Fruit fly (Drosophila melanogaster) whole organism, adult: Measurements from ENCODE around the gene CG6481.

ENCODE experiments used
- CG11617 ChIP-seq: fragments of 200-800 bp; sonication (Bioruptor generic); optimal IDR thresholded peaks from 2 replicates; lab custom pipeline; 2017; ENCODE audit warnings: mild to moderate bottlenecking, missing biosample characterization, missing genetic modification reagents, missing genetic modification characterization
- CG12768 ChIP-seq: fragments of 200-800 bp; sonication (Bioruptor generic); optimal IDR thresholded peaks from 2 replicates; lab custom pipeline; 2017; ENCODE audit warnings: missing biosample characterization, missing genetic modification characterization, mild to moderate bottlenecking, moderate library complexity, missing genetic modification reagents
- CG14711 ChIP-seq: fragments of 200-800 bp; sonication (Bioruptor generic); optimal IDR thresholded peaks from 2 replicates; lab custom pipeline; 2018; ENCODE audit warnings: missing biosample characterization, mild to moderate bottlenecking, missing genetic modification characterization, moderate library complexity
- CG1620 ChIP-seq: fragments of 200-800 bp; sonication (Bioruptor generic); optimal IDR thresholded peaks from 2 replicates; lab custom pipeline; 2016; ENCODE audit warnings: missing biosample characterization, missing genetic modification characterization
- CG33017 ChIP-seq: fragments of 200-800 bp; sonication (Bioruptor generic); optimal IDR thresholded peaks from 2 replicates; lab custom pipeline; 2018; ENCODE audit warnings: missing biosample characterization, mild to moderate bottlenecking, missing genetic modification characterization, moderate library complexity
- CG5204 ChIP-seq: fragments of 200-800 bp; sonication (Bioruptor generic); optimal IDR thresholded peaks from 2 replicates; lab custom pipeline; 2016; ENCODE audit warnings: missing biosample characterization, missing genetic modification characterization
- CG7045 ChIP-seq: fragments of 200-800 bp; sonication (Bioruptor generic); optimal IDR thresholded peaks from 2 replicates; lab custom pipeline; 2017; ENCODE audit warnings: missing biosample characterization, mild to moderate bottlenecking, missing genetic modification characterization
- CG7101 ChIP-seq: fragments of 200-800 bp; sonication (Bioruptor generic); optimal IDR thresholded peaks from 2 replicates; lab custom pipeline; 2018; ENCODE audit warnings: missing biosample characterization, mild to moderate bottlenecking, missing genetic modification characterization, moderate library complexity
- Clk ChIP-seq: fragments of 200-800 bp; sonication (Bioruptor generic); optimal IDR thresholded peaks from 2 replicates; lab custom pipeline; 2017; ENCODE audit warnings: missing biosample characterization, missing genetic modification characterization
- Crg-1 ChIP-seq: fragments of 200-800 bp; sonication (Bioruptor generic); optimal IDR thresholded peaks from 2 replicates; lab custom pipeline; 2016; ENCODE audit warnings: missing biosample characterization, missing genetic modification characterization
- Hr96 ChIP-seq: fragments of 200-800 bp; sonication (Bioruptor generic); optimal IDR thresholded peaks from 2 replicates; lab custom pipeline; 2016; ENCODE audit warnings: missing biosample characterization, missing genetic modification characterization
- Mnt ChIP-seq: fragments of 200-800 bp; sonication (Bioruptor generic); optimal IDR thresholded peaks from 2 replicates; lab custom pipeline; 2016; ENCODE audit warnings: missing biosample characterization, mild to moderate bottlenecking, missing genetic modification characterization
- bab1 ChIP-seq: fragments of 200-800 bp; sonication (Bioruptor generic); optimal IDR thresholded peaks from 3 replicates; lab custom pipeline; 2019; ENCODE audit warnings: missing biosample characterization, mild to moderate bottlenecking, missing genetic modification characterization, moderate library complexity
- cic ChIP-seq: fragments of 200-800 bp; sonication (Bioruptor generic); optimal IDR thresholded peaks from 2 replicates; lab custom pipeline; 2017; ENCODE audit warnings: missing biosample characterization, mild to moderate bottlenecking, missing genetic modification characterization, moderate library complexity
- cnc ChIP-seq, 2 experiments: fragments of >200 bp; optimal IDR thresholded peaks; 2 replicates each; lab custom pipeline; 2017
- kay ChIP-seq: fragments of 200-800 bp; sonication (Bioruptor generic); peaks from one replicate; lab custom pipeline; 2016; ENCODE audit warnings: missing biosample characterization, missing genetic modification characterization, borderline replicate concordance
- ovo ChIP-seq: fragments of 200-800 bp; sonication (Bioruptor generic); optimal IDR thresholded peaks from 2 replicates; lab custom pipeline; 2016; ENCODE audit warnings: missing biosample characterization, missing genetic modification characterization
- pad ChIP-seq: fragments of 200-800 bp; sonication (Bioruptor generic); optimal IDR thresholded peaks from 3 replicates; lab custom pipeline; 2017; ENCODE audit warnings: missing biosample characterization, missing genetic modification characterization, mild to moderate bottlenecking, moderate library complexity, missing genetic modification reagents
- tj ChIP-seq: fragments of 200-800 bp; sonication (Bioruptor generic); optimal IDR thresholded peaks from 3 replicates; lab custom pipeline; 2017; ENCODE audit warnings: missing biosample characterization, mild to moderate bottlenecking, missing genetic modification characterization, moderate library complexity
- toe ChIP-seq: fragments of 200-800 bp; sonication (Bioruptor generic); optimal IDR thresholded peaks from 2 replicates; lab custom pipeline; 2016; ENCODE audit warnings: missing biosample characterization, missing genetic modification characterization

The CG6481 gene

dm6 chrX:18514767-18515166, 7.5 kb downstream of the CG6481 start, which contains the start of gene CG6470:
Gene CG6470 (minus strand): TSS chrX:18514867.
- TF ChIP-seq CG12768, result no peak
- no peak for TF ChIP-seq kay (GFP tag; lab: Kevin White, UChicago)

- TF ChIP-seq Hr96 (GFP tag; lab: Kevin White, UChicago) (peak; percentile 34), Clk (GFP tag; lab: Kevin White, UChicago) (no peak), cic (GFP tag; lab: Kevin White, UChicago) (no peak), CG11617 (GFP tag; lab: Kevin White, UChicago) (no peak), ovo (GFP tag; lab: Kevin White, UChicago) (peak; percentile 98), bab1 (GFP tag; lab: Kevin White, UChicago) (peak; percentile 77), CG1620 (GFP tag; lab: Kevin White, UChicago) (no peak), pad (GFP tag; lab: Kevin White, UChicago) (peak; percentile 58), CG7101 (tag; lab: Kevin White, UChicago) (peak; percentile 31), Mnt (GFP tag; lab: Kevin White, UChicago) (peak; percentile 46), kay (GFP tag; lab: Kevin White, UChicago) (no peak), Crg-1 (GFP tag; lab: Kevin White, UChicago) (no peak), CG12768 (no peak), CG14711 (tag; lab: Kevin White, UChicago) (peak; percentile 34)
Measured at dm6 chrX:18512271-18512679, 10.0 kb downstream of the CG6481 start, which contains the start of gene Ggt-1. Gene Ggt-1 (minus strand): TSS chrX:18512521.

dm6 chrX:18510884-18511283, 11.4 kb downstream of the CG6481 start:
- no peak for TF ChIP-seq CG5204 (GFP tag; lab: Kevin White, UChicago)
- TF ChIP-seq CG7101 (tag; lab: Kevin White, UChicago), result peak; percentile 33
- TF ChIP-seq CG14711 (tag; lab: Kevin White, UChicago), result no peak
- TF ChIP-seq CG7045 (GFP tag; lab: Kevin White, UChicago), result peak; percentile 3
- TF ChIP-seq Clk (GFP tag; lab: Kevin White, UChicago), result no peak

dm6 chrX:18509430-18509829, 12.8 kb downstream of the CG6481 start:
- no peak for TF ChIP-seq toe (GFP tag; lab: Kevin White, UChicago)
- TF ChIP-seq Hr96 (GFP tag; lab: Kevin White, UChicago), result no peak
- no peak for TF ChIP-seq CG33017 (tag; lab: Kevin White, UChicago)
- TF ChIP-seq pad (GFP tag; lab: Kevin White, UChicago), result no peak
- no peak for TF ChIP-seq Mnt (GFP tag; lab: Kevin White, UChicago)
- no peak for TF ChIP-seq CG1620 (GFP tag; lab: Kevin White, UChicago)
- no peak for TF ChIP-seq Crg-1 (GFP tag; lab: Kevin White, UChicago)
- no peak for TF ChIP-seq CG11617 (GFP tag; lab: Kevin White, UChicago)
- TF ChIP-seq ovo (GFP tag; lab: Kevin White, UChicago), result no peak
- TF ChIP-seq kay (GFP tag; lab: Kevin White, UChicago), result no peak
- TF ChIP-seq CG14711 (tag; lab: Kevin White, UChicago), result no peak
- TF ChIP-seq Clk (GFP tag; lab: Kevin White, UChicago), result no peak
- TF ChIP-seq tj, result no peak
- TF ChIP-seq CG7101 (tag; lab: Kevin White, UChicago), result no peak
- no peak for TF ChIP-seq cic (GFP tag; lab: Kevin White, UChicago)
- no peak for TF ChIP-seq bab1 (GFP tag; lab: Kevin White, UChicago)
- TF ChIP-seq CG7045 (GFP tag; lab: Kevin White, UChicago), result no peak
- TF ChIP-seq cnc (optimal IDR thresholded peaks at IDR 0.05; lab: Kevin White, UChicago), result no peak
- TF ChIP-seq CG5204 (GFP tag; lab: Kevin White, UChicago), result no peak
- TF ChIP-seq CG12768, result no peak

dm6 chrX:18508565-18508964, 13.7 kb downstream of the CG6481 start:
- no peak for TF ChIP-seq ovo (GFP tag; lab: Kevin White, UChicago)
- no peak for TF ChIP-seq CG33017 (tag; lab: Kevin White, UChicago)
- no peak for TF ChIP-seq cic (GFP tag; lab: Kevin White, UChicago)
- no peak for TF ChIP-seq Hr96 (GFP tag; lab: Kevin White, UChicago)
- TF ChIP-seq toe (GFP tag; lab: Kevin White, UChicago), result no peak
- no peak for TF ChIP-seq Clk (GFP tag; lab: Kevin White, UChicago)
- TF ChIP-seq bab1 (GFP tag; lab: Kevin White, UChicago), result no peak
- no peak for TF ChIP-seq CG1620 (GFP tag; lab: Kevin White, UChicago)
- no peak for TF ChIP-seq CG11617 (GFP tag; lab: Kevin White, UChicago)
- no peak for TF ChIP-seq CG7045 (GFP tag; lab: Kevin White, UChicago)
- TF ChIP-seq cnc (optimal IDR thresholded peaks at IDR 0.05; lab: Kevin White, UChicago), result no peak
- no peak for TF ChIP-seq Crg-1 (GFP tag; lab: Kevin White, UChicago)
- no peak for TF ChIP-seq pad (GFP tag; lab: Kevin White, UChicago)

- no peak for TF ChIP-seq CG1620 (GFP tag; lab: Kevin White, UChicago)
- TF ChIP-seq cic (GFP tag; lab: Kevin White, UChicago), result no peak
- peak; percentile 31 for TF ChIP-seq CG11617 (GFP tag; lab: Kevin White, UChicago)
- TF ChIP-seq bab1 (GFP tag; lab: Kevin White, UChicago), result no peak
- peak; percentile 99 for TF ChIP-seq pad (GFP tag; lab: Kevin White, UChicago)
- TF ChIP-seq CG14711 (tag; lab: Kevin White, UChicago), result peak; percentile 24
- no peak for TF ChIP-seq CG5204 (GFP tag; lab: Kevin White, UChicago)
- TF ChIP-seq Clk (GFP tag; lab: Kevin White, UChicago), result no peak
- no peak for TF ChIP-seq toe (GFP tag; lab: Kevin White, UChicago)
- TF ChIP-seq Hr96 (GFP tag; lab: Kevin White, UChicago), result peak; percentile 20
- peak; percentile 5 for TF ChIP-seq tj
- TF ChIP-seq kay (GFP tag; lab: Kevin White, UChicago), result no peak
- TF ChIP-seq Crg-1 (GFP tag; lab: Kevin White, UChicago), result no peak
- no peak for TF ChIP-seq CG7101 (tag; lab: Kevin White, UChicago)
Measured at dm6 chrX:18506639-18507528, 15.4 kb downstream of the CG6481 start.
